Worm (Caenorhabditis elegans) whole organism, mixed stage, embryonic: ENCODE measurements around the gene F54D5.24.

Experiments
- elt-1 ChIP-seq: sonication (generic microtip); optimal IDR thresholded peaks from 2 replicates; lab custom pipeline; 2017; ENCODE audit warnings: missing genetic modification characterization, mild to moderate bottlenecking, missing compliant biosample characterization, antibody characterized with exemption, moderate library complexity, borderline replicate concordance; ENCODE audit not compliant: insufficient read depth
- lsy-2 ChIP-seq: fragments of 150-350 bp; optimal IDR thresholded peaks from 2 replicates; lab custom pipeline; 2014; ENCODE audit warnings: missing biosample characterization, missing genetic modification characterization
- mab-5 ChIP-seq: fragments of 150-350 bp; optimal IDR thresholded peaks from 2 replicates; lab custom pipeline; 2014; ENCODE audit warnings: missing biosample characterization, missing genetic modification characterization
- nhr-12 ChIP-seq: fragments of 150-350 bp; optimal IDR thresholded peaks from 2 replicates; lab custom pipeline; 2014; ENCODE audit warnings: missing biosample characterization, missing genetic modification characterization
- nhr-237 ChIP-seq: fragments of 150-350 bp; optimal IDR thresholded peaks from 2 replicates; lab custom pipeline; 2014; ENCODE audit warnings: missing biosample characterization, missing genetic modification characterization
- pha-4 ChIP-seq: fragments of 150-350 bp; optimal IDR thresholded peaks from 2 replicates; lab custom pipeline; 2018; ENCODE audit warnings: missing biosample characterization, missing genetic modification reagents, missing genetic modification characterization
- tbx-8 ChIP-seq: fragments of 200-800 bp; sonication (Bioruptor generic); optimal IDR thresholded peaks from 2 replicates; lab custom pipeline; 2018; ENCODE audit warnings: mild to moderate bottlenecking, missing genetic modification characterization, moderate library complexity, missing compliant biosample characterization

- TF ChIP-seq pha-4 (no peak), elt-1 (tag; lab: Kevin White, UChicago) (no peak), nhr-12 (tag; lab: Kevin White, UChicago) (no peak), nhr-237 (tag; lab: Kevin White, UChicago) (no peak), lsy-2 (tag; lab: Kevin White, UChicago) (no peak), tbx-8 (GFP tag; lab: Kevin White, UChicago) (no peak), mab-5 (tag; lab: Kevin White, UChicago) (no peak)
Observed at ce11 chrII:11592023-11592422, 36.3 kb downstream of the F54D5.24 start, which contains the start of gene F07A11.1.
